Fruit fly (Drosophila melanogaster) whole organism, pupa: Measurements from ENCODE around the gene CG9951.

Source experiments
- CG10348 ChIP-seq: fragments of 200-800 bp; sonication (Bioruptor generic); IDR thresholded peaks from 2 replicates; pipeline ENCODE4 v1.3.6; 2022; ENCODE audit warnings: missing biosample characterization, missing genetic modification characterization
- CG12605 ChIP-seq: fragments of 200-800 bp; sonication (Bioruptor generic); IDR thresholded peaks from 2 replicates; pipeline ENCODE4 v1.3.6; 2022; ENCODE audit warnings: missing biosample characterization, missing genetic modification characterization
- CG13204 ChIP-seq: fragments of 200-800 bp; sonication (Bioruptor generic); optimal IDR thresholded peaks from 2 replicates; lab custom pipeline; 2018; ENCODE audit warnings: missing biosample characterization, mild to moderate bottlenecking, missing genetic modification characterization, moderate library complexity
- CG14655 ChIP-seq: fragments of 200-800 bp; sonication (Bioruptor generic); optimal IDR thresholded peaks from 3 replicates; lab custom pipeline; 2017; ENCODE audit warnings: mild to moderate bottlenecking, missing biosample characterization, missing genetic modification reagents, missing genetic modification characterization
- CG15710 ChIP-seq: fragments of 200-800 bp; sonication (Bioruptor generic); optimal IDR thresholded peaks from 2 replicates; lab custom pipeline; 2018; ENCODE audit warnings: missing biosample characterization, mild to moderate bottlenecking, missing genetic modification characterization, moderate library complexity
- CG17806 ChIP-seq: fragments of 200-800 bp; sonication (Bioruptor generic); optimal IDR thresholded peaks from 2 replicates; lab custom pipeline; 2018; ENCODE audit warnings: missing biosample characterization, mild to moderate bottlenecking, missing genetic modification characterization, moderate library complexity
- CG32121 ChIP-seq: fragments of 200-800 bp; sonication (Bioruptor generic); IDR thresholded peaks from 2 replicates; pipeline ENCODE4 v1.3.6; 2022; ENCODE audit warnings: missing biosample characterization, missing genetic modification characterization
- CG34367 ChIP-seq: fragments of 200-800 bp; sonication (Bioruptor generic); optimal IDR thresholded peaks from 2 replicates; lab custom pipeline; 2018; ENCODE audit warnings: missing biosample characterization, mild to moderate bottlenecking, missing genetic modification characterization
- CG4496 ChIP-seq: fragments of 200-800 bp; sonication (Bioruptor generic); IDR thresholded peaks from 3 replicates; pipeline ENCODE4 v1.3.6; 2022; ENCODE audit warnings: missing biosample characterization, missing genetic modification characterization
- CG8159 ChIP-seq: fragments of 200-800 bp; sonication (Bioruptor generic); optimal IDR thresholded peaks from 3 replicates; lab custom pipeline; 2018; ENCODE audit warnings: missing biosample characterization, mild to moderate bottlenecking, missing genetic modification characterization, moderate library complexity
- CG8301 ChIP-seq: fragments of 200-800 bp; sonication (Bioruptor generic); optimal IDR thresholded peaks from 2 replicates; lab custom pipeline; 2018; ENCODE audit warnings: missing biosample characterization, mild to moderate bottlenecking, missing genetic modification characterization
- CG9948 ChIP-seq: fragments of 200-800 bp; sonication (Bioruptor generic); optimal IDR thresholded peaks from 2 replicates; lab custom pipeline; 2018; ENCODE audit warnings: missing biosample characterization, mild to moderate bottlenecking, missing genetic modification characterization, moderate library complexity
- D1 ChIP-seq: fragments of 200-800 bp; sonication (Bioruptor generic); optimal IDR thresholded peaks from 2 replicates; lab custom pipeline; 2018; ENCODE audit warnings: missing biosample characterization, mild to moderate bottlenecking, missing genetic modification characterization, moderate library complexity
- EcR ChIP-seq: fragments of 200-800 bp; sonication (Bioruptor generic); optimal IDR thresholded peaks from 3 replicates; lab custom pipeline; 2019; ENCODE audit warnings: missing biosample characterization, missing genetic modification characterization, mild to moderate bottlenecking, moderate library complexity, missing genetic modification reagents
- Ets98B ChIP-seq: fragments of 200-800 bp; sonication (Bioruptor generic); IDR thresholded peaks from 2 replicates; pipeline ENCODE4 v1.3.6; 2022; ENCODE audit warnings: missing biosample characterization, missing genetic modification characterization
- Pif1A ChIP-seq: fragments of 200-800 bp; sonication (Bioruptor generic); optimal IDR thresholded peaks from 3 replicates; lab custom pipeline; 2016; ENCODE audit warnings: missing biosample characterization, missing genetic modification characterization
- Pif1B ChIP-seq: fragments of 200-800 bp; sonication (Bioruptor generic); optimal IDR thresholded peaks from 3 replicates; lab custom pipeline; 2016; ENCODE audit warnings: missing biosample characterization, missing genetic modification characterization
- Snoo ChIP-seq: fragments of 200-800 bp; sonication (Bioruptor generic); optimal IDR thresholded peaks from 3 replicates; lab custom pipeline; 2017; ENCODE audit warnings: missing biosample characterization, mild to moderate bottlenecking, missing genetic modification characterization, inconsistent platforms
- fd96Ca ChIP-seq: fragments of 200-800 bp; sonication (Bioruptor generic); IDR thresholded peaks from 3 replicates; pipeline ENCODE4 v1.3.6; 2022; ENCODE audit warnings: missing biosample characterization, missing genetic modification characterization
- gl ChIP-seq: fragments of 200-800 bp; sonication (Bioruptor generic); optimal IDR thresholded peaks from 2 replicates; lab custom pipeline; 2018; ENCODE audit warnings: missing biosample characterization, mild to moderate bottlenecking, missing genetic modification characterization
- rn ChIP-seq: fragments of 200-800 bp; sonication (Bioruptor generic); IDR thresholded peaks from 2 replicates; pipeline ENCODE4 v1.3.6; 2022; ENCODE audit warnings: missing biosample characterization, missing genetic modification characterization

Gene CG9951

DNA sequence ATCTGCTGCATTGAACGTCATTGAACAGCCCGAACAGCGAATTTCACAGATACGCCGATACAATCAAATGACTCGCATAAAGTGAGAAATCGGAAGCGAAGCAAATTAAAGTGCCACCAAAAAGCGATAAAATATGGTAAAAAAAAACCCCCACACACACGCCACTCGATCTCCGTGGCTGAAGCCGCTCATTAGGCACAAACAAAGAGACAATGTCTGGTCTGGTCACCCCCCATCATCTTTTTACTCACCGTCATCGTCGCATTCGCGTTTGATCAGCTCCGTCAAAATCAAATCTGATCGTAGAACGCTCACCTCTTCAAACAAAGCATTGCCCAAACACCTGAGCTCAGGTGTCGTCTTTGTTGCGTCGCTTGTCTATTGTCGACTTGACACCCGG, 13.0 kb downstream of the CG9951 start:
- no peak for TF ChIP-seq EcR (GFP tag; lab: Kevin White, UChicago)
- TF ChIP-seq CG12605 (GFP tag; lab: Robert Waterston, UW), result no peak
- TF ChIP-seq CG34367 (tag; lab: Kevin White, UChicago), result no peak
- TF ChIP-seq Ets98B (GFP tag; lab: Robert Waterston, UW), result no peak
- no peak for TF ChIP-seq CG8301 (tag; lab: Kevin White, UChicago)
- TF ChIP-seq rn (GFP tag; lab: Robert Waterston, UW), result no peak
- TF ChIP-seq CG8159 (tag; lab: Kevin White, UChicago), result no peak
- no peak for TF ChIP-seq CG13204 (GFP tag; lab: Kevin White, UChicago)

DNA sequence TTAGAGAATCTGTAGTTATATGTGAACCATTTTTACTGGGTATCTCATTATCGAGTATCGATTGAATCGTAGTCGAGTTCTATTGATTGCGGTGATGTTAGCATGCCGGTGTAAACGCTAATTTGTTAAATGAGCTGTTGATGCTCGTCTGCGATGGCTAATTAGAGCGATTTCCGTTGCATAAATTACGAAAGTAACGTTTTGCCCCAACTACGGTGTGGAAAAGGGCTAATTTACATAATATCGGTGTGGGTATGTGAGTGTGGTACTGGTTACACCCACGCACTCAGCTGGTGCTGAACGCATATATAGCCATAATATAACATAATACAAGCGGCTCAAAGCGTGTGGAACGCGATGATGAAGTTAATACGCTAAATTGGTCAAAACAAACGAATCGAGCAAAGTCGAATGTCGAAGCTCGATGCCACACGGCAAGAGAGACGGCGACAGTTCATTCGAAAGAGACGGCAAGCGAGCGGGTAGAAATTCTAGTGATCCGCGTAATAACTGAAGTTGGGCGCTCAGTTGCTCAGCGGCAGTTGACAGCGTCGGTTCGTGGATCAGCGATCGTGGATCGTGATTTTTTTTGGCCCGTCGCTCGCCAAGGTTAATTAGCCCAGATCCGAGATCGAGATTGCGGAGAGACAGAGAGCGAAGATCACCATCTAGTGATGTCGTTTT, 14.0 kb downstream of the CG9951 start, which contains the start of gene CG32170:
CG32170 (plus strand) TSS at position 525 of the 684 bp plus-strand sequence.
- TF ChIP-seq CG8301 (tag; lab: Kevin White, UChicago) (no peak), CG13204 (GFP tag; lab: Kevin White, UChicago) (peak; percentile 29), CG4496 (peak; percentile 53; the same call in 1 of the 3 replicates), fd96Ca (GFP tag; lab: Robert Waterston, UW) (no peak), Ets98B (GFP tag; lab: Robert Waterston, UW) (no peak)

DNA sequence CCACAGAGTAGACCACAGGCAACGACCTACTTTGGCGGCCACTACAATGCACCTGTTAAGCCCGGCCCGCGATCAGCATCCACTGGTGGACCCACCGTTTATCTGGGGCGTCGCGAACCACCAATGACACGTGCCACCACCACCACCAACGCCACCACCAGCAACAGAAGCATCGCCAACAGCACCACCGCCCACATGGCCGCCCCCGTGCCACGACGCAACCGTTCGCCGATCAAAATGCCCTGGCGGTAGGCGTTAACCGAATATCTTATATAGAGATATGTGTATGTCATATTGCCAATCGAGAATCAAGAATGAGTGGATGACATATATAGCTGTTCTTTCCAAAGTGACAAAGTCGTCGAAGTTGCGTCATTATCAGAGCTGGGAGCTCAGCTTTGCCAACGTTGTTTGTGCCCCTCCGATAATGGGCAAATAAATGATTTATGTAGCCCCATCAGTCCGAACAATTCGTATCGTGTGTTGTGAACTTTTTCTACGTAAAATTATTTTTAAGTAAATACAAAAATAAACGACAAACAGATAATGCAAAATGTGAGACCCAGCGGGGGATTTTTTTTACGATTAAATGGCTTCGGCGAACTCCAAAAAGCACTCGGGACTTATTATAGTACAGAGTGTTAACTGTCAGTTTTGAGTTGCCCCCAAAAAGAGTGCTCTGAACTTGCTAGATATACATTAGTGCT, 16.0 kb downstream of the CG9951 start:
- TF ChIP-seq Ets98B (GFP tag; lab: Robert Waterston, UW), result no peak
- no peak for TF ChIP-seq fd96Ca (GFP tag; lab: Robert Waterston, UW)
- TF ChIP-seq CG12605 (GFP tag; lab: Robert Waterston, UW), result no peak
- TF ChIP-seq Pif1A, result no peak
- no peak for TF ChIP-seq CG32121 (GFP tag; lab: Robert Waterston, UW)
- no peak for TF ChIP-seq CG10348
- no peak for TF ChIP-seq CG8159 (tag; lab: Kevin White, UChicago)
- TF ChIP-seq CG13204 (GFP tag; lab: Kevin White, UChicago), result no peak
- TF ChIP-seq Pif1B (GFP tag; lab: Kevin White, UChicago), result no peak
- no peak for TF ChIP-seq CG34367 (tag; lab: Kevin White, UChicago)

DNA sequence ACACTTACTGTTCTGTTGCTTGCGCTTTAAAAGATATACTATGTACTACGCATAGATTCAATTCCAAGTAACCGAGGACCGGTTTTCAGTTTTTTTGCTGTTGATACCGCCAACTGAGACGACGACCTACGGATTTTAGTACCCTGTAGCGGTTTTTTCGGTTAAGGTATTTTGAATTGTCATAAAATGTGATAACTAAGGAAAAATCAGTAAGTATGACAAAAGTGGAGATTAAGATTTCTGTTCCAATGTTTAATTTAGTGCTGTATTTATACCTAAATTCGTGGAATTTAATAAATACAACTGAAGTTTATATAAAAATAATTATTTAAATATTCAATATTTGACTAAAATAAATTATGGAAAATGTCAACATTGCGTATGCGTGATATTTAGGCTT, 18.1 kb downstream of the CG9951 start:
- TF ChIP-seq CG8159 (tag; lab: Kevin White, UChicago) (no peak), CG32121 (GFP tag; lab: Robert Waterston, UW) (0 out of 2 replicates have a peak, but pooled peaks have one; percentile 11), gl (no peak)

DNA sequence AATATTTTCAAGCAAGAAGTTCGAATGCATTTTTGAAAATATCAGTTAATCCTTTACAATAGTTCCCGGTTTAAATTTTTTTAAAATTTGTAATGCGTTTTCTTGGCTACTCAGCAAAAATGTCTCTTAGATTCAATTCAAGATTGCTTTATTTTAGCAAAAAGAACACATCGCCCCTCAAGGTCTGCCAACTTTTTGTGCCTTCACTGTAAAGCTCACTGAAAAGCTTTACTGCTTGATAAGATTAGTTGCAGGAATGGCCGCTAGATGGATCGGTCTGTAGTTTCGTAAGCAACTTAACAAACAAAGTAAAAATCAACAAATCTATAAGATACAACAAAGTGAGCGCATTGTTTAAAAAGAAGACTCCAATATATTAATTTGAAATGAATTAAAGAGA, 21.1 kb downstream of the CG9951 start:
- TF ChIP-seq Pif1A, result no peak
- TF ChIP-seq Pif1B (GFP tag; lab: Kevin White, UChicago), result no peak
- TF ChIP-seq CG17806, result no peak
- TF ChIP-seq CG9948 (tag; lab: Kevin White, UChicago), result no peak
- TF ChIP-seq CG32121 (GFP tag; lab: Robert Waterston, UW), result no peak
- TF ChIP-seq Ets98B (GFP tag; lab: Robert Waterston, UW), result no peak
- no peak for TF ChIP-seq Snoo
- no peak for TF ChIP-seq CG8159 (tag; lab: Kevin White, UChicago)
- TF ChIP-seq CG13204 (GFP tag; lab: Kevin White, UChicago), result no peak
- TF ChIP-seq D1 (tag; lab: Kevin White, UChicago), result peak; percentile 57
- TF ChIP-seq CG4496, result 0 out of 3 replicates have a peak, but pooled peaks have one; percentile 13
- TF ChIP-seq CG10348, result no peak
- TF ChIP-seq EcR (GFP tag; lab: Kevin White, UChicago), result peak; percentile 68
- peak; percentile 30 for TF ChIP-seq CG8301 (tag; lab: Kevin White, UChicago)
- no peak for TF ChIP-seq fd96Ca (GFP tag; lab: Robert Waterston, UW)
- TF ChIP-seq gl, result no peak
- TF ChIP-seq CG34367 (tag; lab: Kevin White, UChicago), result no peak
- peak; percentile 30 for TF ChIP-seq CG14655 (GFP tag; lab: Kevin White, UChicago)
- TF ChIP-seq CG12605 (GFP tag; lab: Robert Waterston, UW), result no peak
- TF ChIP-seq CG15710, result no peak

DNA sequence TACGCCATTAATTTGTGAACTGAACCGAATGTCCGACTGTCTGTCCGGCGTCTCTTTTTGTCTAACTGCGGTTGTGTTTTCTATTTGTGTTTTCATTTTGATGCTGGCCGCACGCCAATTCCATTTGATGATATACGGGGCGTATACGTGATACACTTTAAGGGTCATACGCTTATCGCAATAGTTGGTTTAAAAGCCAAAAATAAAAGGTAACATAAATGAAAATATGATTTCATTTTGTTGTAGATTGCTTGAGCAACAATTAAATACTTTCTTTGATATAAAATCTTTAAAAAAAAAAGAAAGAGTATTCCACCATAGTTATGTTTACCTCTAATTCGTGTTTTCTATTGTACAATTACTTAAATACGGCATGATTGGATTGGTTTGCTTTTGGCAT, 22.1 kb downstream of the CG9951 start:
- TF ChIP-seq CG4496 (peak; percentile 63), CG17806 (no peak), Ets98B (GFP tag; lab: Robert Waterston, UW) (peak; percentile 59), CG8301 (tag; lab: Kevin White, UChicago) (peak; percentile 5), CG32121 (GFP tag; lab: Robert Waterston, UW) (peak; percentile 81)
